5 fruit fly cellular contexts compared by ENCODE assay signal in genomic region chrX:6803312-6803794, dm6.
TF ChIP-seq lines count a peak whose summit lies in the region.

C3G (minus strand) TSS chrX:6803593.
pod1 (plus strand) TSS chrX:6803684.

- TF ChIP-seq CTCF in whole organism, embryonic (GFP tag; optimal IDR thresholded peaks at IDR 0.05; lab: Kevin White, UChicago), result no peak

TF ChIP-seq in whole organism, adult, 20 proteins besides CTCF, POLR2A, EP300 and RAD21 (continues in another document):
- TF ChIP-seq ovo (GFP tag; optimal IDR thresholded peaks at IDR 0.05; lab: Kevin White, UChicago) (peak; percentile 67), CG11617 (GFP tag; optimal IDR thresholded peaks at IDR 0.05; lab: Kevin White, UChicago) (no peak), Clk (GFP tag; optimal IDR thresholded peaks at IDR 0.05; lab: Kevin White, UChicago) (no peak), CG7101 (tag; optimal IDR thresholded peaks at IDR 0.05; lab: Kevin White, UChicago) (peak; percentile 30), CG1620 (GFP tag; optimal IDR thresholded peaks at IDR 0.05; lab: Kevin White, UChicago) (peak; percentile 79), Crg-1 (GFP tag; optimal IDR thresholded peaks at IDR 0.05; lab: Kevin White, UChicago) (peak; percentile 17), CG12768 (GFP tag; optimal IDR thresholded peaks at IDR 0.05; lab: Kevin White, UChicago) (no peak), CG7045 (GFP tag; optimal IDR thresholded peaks at IDR 0.05; lab: Kevin White, UChicago) (no peak), cic (GFP tag; optimal IDR thresholded peaks at IDR 0.05; lab: Kevin White, UChicago) (peak; percentile 3), pad (GFP tag; optimal IDR thresholded peaks at IDR 0.05; lab: Kevin White, UChicago) (no peak), Mnt (GFP tag; optimal IDR thresholded peaks at IDR 0.05; lab: Kevin White, UChicago) (peak; percentile 71), bab1 (GFP tag; optimal IDR thresholded peaks at IDR 0.05; lab: Kevin White, UChicago) (peak; percentile 77), CG14711 (tag; optimal IDR thresholded peaks at IDR 0.05; lab: Kevin White, UChicago) (no peak), CG33017 (tag; optimal IDR thresholded peaks at IDR 0.05; lab: Kevin White, UChicago) (peak; percentile 9), toe (GFP tag; optimal IDR thresholded peaks at IDR 0.05; lab: Kevin White, UChicago) (peak; percentile 63), CG5204 (GFP tag; optimal IDR thresholded peaks at IDR 0.05; lab: Kevin White, UChicago) (peak; percentile 13), cnc (optimal IDR thresholded peaks at IDR 0.05; lab: Kevin White, UChicago) (no peak), kay (GFP tag; lab: Kevin White, UChicago; ENCODE audit: borderline replicate concordance) (no peak)

TF ChIP-seq in whole organism, embryonic, 481 proteins besides CTCF, POLR2A, EP300 and RAD21 (continues in another document):
- TF ChIP-seq Atf3 (GFP tag; optimal IDR thresholded peaks at IDR 0.05; lab: Kevin White, UChicago), result no peak
- no peak for TF ChIP-seq stc (GFP tag; IDR thresholded peaks at IDR 0.05; lab: Robert Waterston, UW)
- no peak for TF ChIP-seq insv (GFP tag; optimal IDR thresholded peaks at IDR 0.05; lab: Kevin White, UChicago)
- TF ChIP-seq ERR (GFP tag; optimal IDR thresholded peaks at IDR 0.05; lab: Kevin White, UChicago), result peak; percentile 6
- no peak for TF ChIP-seq CG10959 (GFP tag; IDR thresholded peaks at IDR 0.05; lab: Robert Waterston, UW)
- TF ChIP-seq Gug (GFP tag; IDR thresholded peaks at IDR 0.05; lab: Robert Waterston, UW), result peak; percentile 65; the same call in 2 of the 4 replicates
- TF ChIP-seq ttk (GFP tag; IDR thresholded peaks at IDR 0.05; lab: Robert Waterston, UW), result no peak
- no peak for TF ChIP-seq MTF-1 (GFP tag; optimal IDR thresholded peaks at IDR 0.05; lab: Kevin White, UChicago; ENCODE audit: borderline replicate concordance)
- TF ChIP-seq CG18476 (GFP tag; optimal IDR thresholded peaks at IDR 0.05; lab: Kevin White, UChicago), result no peak
- no peak for TF ChIP-seq croc (GFP tag; conservative IDR thresholded peaks at IDR 0.05; lab: Robert Waterston, UW)
- TF ChIP-seq nom (GFP tag; optimal IDR thresholded peaks at IDR 0.05; lab: Kevin White, UChicago), result no peak
- TF ChIP-seq ase (GFP tag; IDR thresholded peaks at IDR 0.05; lab: Robert Waterston, UW), result no peak
- no peak for TF ChIP-seq hth (optimal IDR thresholded peaks at IDR 0.05; lab: Kevin White, UChicago)
- TF ChIP-seq vfl (GFP tag; optimal IDR thresholded peaks at IDR 0.05; lab: Kevin White, UChicago), result peak; percentile 38
- no peak for TF ChIP-seq Sox102F (GFP tag; optimal IDR thresholded peaks at IDR 0.05; lab: Kevin White, UChicago)
- peak; percentile 1 for TF ChIP-seq HLHmδ (GFP tag; optimal IDR thresholded peaks at IDR 0.05; lab: Kevin White, UChicago)
- no peak for TF ChIP-seq Doc2 (GFP tag; IDR thresholded peaks at IDR 0.05; lab: Robert Waterston, UW)
- TF ChIP-seq CG13296 (GFP tag; optimal IDR thresholded peaks at IDR 0.05; lab: Kevin White, UChicago), result peak; percentile 5
- no peak for TF ChIP-seq CG12744 (GFP tag; optimal IDR thresholded peaks at IDR 0.05; lab: Kevin White, UChicago)

TF ChIP-seq in whole organism, prepupa, 60 proteins besides CTCF, POLR2A, EP300 and RAD21 (continues in another document):
- peak; percentile 27 for TF ChIP-seq Hr39 (GFP tag; optimal IDR thresholded peaks at IDR 0.05; lab: Kevin White, UChicago)
- no peak for TF ChIP-seq Sox14 (GFP tag; optimal IDR thresholded peaks at IDR 0.05; lab: Kevin White, UChicago)
- no peak for TF ChIP-seq Lpt (GFP tag; optimal IDR thresholded peaks at IDR 0.05; lab: Kevin White, UChicago)
- TF ChIP-seq CG7368 (GFP tag; optimal IDR thresholded peaks at IDR 0.05; lab: Kevin White, UChicago), result no peak
- TF ChIP-seq CG32006 (GFP tag; optimal IDR thresholded peaks at IDR 0.05; lab: Kevin White, UChicago), result no peak
- no peak for TF ChIP-seq CG16779 (tag; optimal IDR thresholded peaks at IDR 0.05; lab: Kevin White, UChicago)
- TF ChIP-seq Smox (GFP tag; optimal IDR thresholded peaks at IDR 0.05; lab: Kevin White, UChicago), result peak; percentile 31
- peak; percentile 55 for TF ChIP-seq svp (GFP tag; lab: Kevin White, UChicago)
- peak; percentile 16 for TF ChIP-seq vri (GFP tag; optimal IDR thresholded peaks at IDR 0.05; lab: Kevin White, UChicago)
- TF ChIP-seq CG11902 (GFP tag; optimal IDR thresholded peaks at IDR 0.05; lab: Kevin White, UChicago), result no peak
- TF ChIP-seq CG8119 (GFP tag; IDR thresholded peaks at IDR 0.05; lab: Robert Waterston, UW), result no peak; the same call in 2 of the 3 replicates
- TF ChIP-seq lz (GFP tag; optimal IDR thresholded peaks at IDR 0.05; lab: Kevin White, UChicago), result peak; percentile 28
- TF ChIP-seq spab (GFP tag; optimal IDR thresholded peaks at IDR 0.05; lab: Kevin White, UChicago), result no peak
- no peak for TF ChIP-seq CG6163 (GFP tag; IDR thresholded peaks at IDR 0.05; lab: Robert Waterston, UW)
- no peak for TF ChIP-seq Ets21C (GFP tag; optimal IDR thresholded peaks at IDR 0.05; lab: Kevin White, UChicago)
- TF ChIP-seq Eip93F (GFP tag; optimal IDR thresholded peaks at IDR 0.05; lab: Kevin White, UChicago), result peak; percentile 15
- no peak for TF ChIP-seq CG6792 (GFP tag; optimal IDR thresholded peaks at IDR 0.05; lab: Kevin White, UChicago)
- TF ChIP-seq OdsH (GFP tag; optimal IDR thresholded peaks at IDR 0.05; lab: Kevin White, UChicago), result no peak
- TF ChIP-seq CG10631 (GFP tag; optimal IDR thresholded peaks at IDR 0.05; lab: Kevin White, UChicago), result no peak
- no peak for TF ChIP-seq CG4318 (GFP tag; optimal IDR thresholded peaks at IDR 0.05; lab: Kevin White, UChicago)
- no peak for TF ChIP-seq CG8632 (GFP tag; optimal IDR thresholded peaks at IDR 0.05; lab: Kevin White, UChicago)

TF ChIP-seq in whole organism, pupa, 21 proteins besides CTCF, POLR2A, EP300 and RAD21:
- TF ChIP-seq Pif1B (GFP tag; optimal IDR thresholded peaks at IDR 0.05; lab: Kevin White, UChicago) (peak; percentile 47), Pif1A (GFP tag; optimal IDR thresholded peaks at IDR 0.05; lab: Kevin White, UChicago) (no peak), fd96Ca (GFP tag; IDR thresholded peaks at IDR 0.05; lab: Robert Waterston, UW) (no peak), CG4496 (GFP tag; IDR thresholded peaks at IDR 0.05; lab: Robert Waterston, UW) (no peak), EcR (GFP tag; optimal IDR thresholded peaks at IDR 0.05; lab: Kevin White, UChicago) (no peak), D1 (tag; optimal IDR thresholded peaks at IDR 0.05; lab: Kevin White, UChicago) (no peak), CG13204 (GFP tag; optimal IDR thresholded peaks at IDR 0.05; lab: Kevin White, UChicago) (no peak), CG8159 (tag; optimal IDR thresholded peaks at IDR 0.05; lab: Kevin White, UChicago) (no peak), CG34367 (tag; optimal IDR thresholded peaks at IDR 0.05; lab: Kevin White, UChicago) (no peak), CG17806 (tag; optimal IDR thresholded peaks at IDR 0.05; lab: Kevin White, UChicago) (no peak), CG15710 (tag; optimal IDR thresholded peaks at IDR 0.05; lab: Kevin White, UChicago) (no peak), CG8301 (tag; optimal IDR thresholded peaks at IDR 0.05; lab: Kevin White, UChicago) (no peak), Ets98B (GFP tag; IDR thresholded peaks at IDR 0.05; lab: Robert Waterston, UW) (no peak), CG32121 (GFP tag; IDR thresholded peaks at IDR 0.05; lab: Robert Waterston, UW) (no peak), CG12605 (GFP tag; IDR thresholded peaks at IDR 0.05; lab: Robert Waterston, UW) (peak; percentile 10; the same call in 1 of the 2 replicates), CG14655 (GFP tag; optimal IDR thresholded peaks at IDR 0.05; lab: Kevin White, UChicago) (peak; percentile 10), rn (GFP tag; IDR thresholded peaks at IDR 0.05; lab: Robert Waterston, UW) (no peak)

TF ChIP-seq in whole organism, wandering third instar larva, 38 proteins besides CTCF, POLR2A, EP300 and RAD21 (continues in another document):
- TF ChIP-seq psq (GFP tag; optimal IDR thresholded peaks at IDR 0.05; lab: Kevin White, UChicago) (no peak), h (GFP tag; optimal IDR thresholded peaks at IDR 0.05; lab: Kevin White, UChicago) (peak; percentile 62), CrebA (GFP tag; optimal IDR thresholded peaks at IDR 0.05; lab: Kevin White, UChicago; ENCODE audit: borderline replicate concordance) (no peak), CG32264 (GFP tag; optimal IDR thresholded peaks at IDR 0.05; lab: Kevin White, UChicago) (no peak), tai (GFP tag; optimal IDR thresholded peaks at IDR 0.05; lab: Kevin White, UChicago) (no peak), sage (GFP tag; optimal IDR thresholded peaks at IDR 0.05; lab: Kevin White, UChicago) (peak; percentile 29), pan (optimal IDR thresholded peaks at IDR 0.05; lab: Kevin White, UChicago) (no peak), dl (GFP tag; optimal IDR thresholded peaks at IDR 0.05; lab: Kevin White, UChicago; ENCODE audit: insufficient read depth in 1 of 2, partially characterized antibody in 2 of 2) (no peak), Hnf4 (GFP tag; optimal IDR thresholded peaks at IDR 0.05; lab: Kevin White, UChicago) (peak; percentile 71), dsf (GFP tag; optimal IDR thresholded peaks at IDR 0.05; lab: Kevin White, UChicago; ENCODE audit: borderline replicate concordance) (peak; percentile 59), Myc (optimal IDR thresholded peaks at IDR 0.05; lab: Kevin White, UChicago) (no peak), woc (GFP tag; optimal IDR thresholded peaks at IDR 0.05; lab: Kevin White, UChicago) (peak; percentile 11), Rel (GFP tag; optimal IDR thresholded peaks at IDR 0.05; lab: Kevin White, UChicago) (peak; percentile 42), Rel (tag; optimal IDR thresholded peaks at IDR 0.05; lab: Kevin White, UChicago) (peak; percentile 36), Hr83 (GFP tag; optimal IDR thresholded peaks at IDR 0.05; lab: Kevin White, UChicago; ENCODE audit: poor library complexity, severe bottlenecking) (peak; percentile 79), br (GFP tag; optimal IDR thresholded peaks at IDR 0.05; lab: Kevin White, UChicago) (peak; percentile 46), CG9705 (GFP tag; optimal IDR thresholded peaks at IDR 0.05; lab: Kevin White, UChicago) (peak; percentile 3), OdsH (GFP tag; optimal IDR thresholded peaks at IDR 0.05; lab: Kevin White, UChicago) (no peak), dmrt93B (GFP tag; optimal IDR thresholded peaks at IDR 0.05; lab: Kevin White, UChicago) (no peak), jim (GFP tag; optimal IDR thresholded peaks at IDR 0.05; lab: Kevin White, UChicago) (no peak), brk (GFP tag; optimal IDR thresholded peaks at IDR 0.05; lab: Kevin White, UChicago) (peak; percentile 55), rgr (GFP tag; optimal IDR thresholded peaks at IDR 0.05; lab: Kevin White, UChicago) (peak; percentile 13), foxo (GFP tag; optimal IDR thresholded peaks at IDR 0.05; lab: Kevin White, UChicago) (peak in 1 of 2 experiments; percentile 57), sv (GFP tag; optimal IDR thresholded peaks at IDR 0.05; lab: Kevin White, UChicago) (peak; percentile 32), Abd-B (GFP tag; optimal IDR thresholded peaks at IDR 0.05; lab: Kevin White, UChicago) (no peak), fru (GFP tag; optimal IDR thresholded peaks at IDR 0.05; lab: Kevin White, UChicago) (peak; percentile 44), Dif (GFP tag; optimal IDR thresholded peaks at IDR 0.05; lab: Kevin White, UChicago; ENCODE audit: partially characterized antibody) (no peak)
